Fruit fly (Drosophila melanogaster) S2 (cell line): ENCODE data around the gene gammaCOP.

Source experiments
- CG8478 ChIP-seq: fragments of >200 bp; optimal IDR thresholded peaks from 2 replicates; lab custom pipeline; 2018
- CTCF ChIP-seq, 2 experiments: fragments of >200 bp; optimal IDR thresholded peaks; 2 replicates each; lab custom pipeline; 2018

The gammaCOP gene

dm6 chr3R:31571885-31572292 lies at the start of gene gammaCOP:
Gene gammaCOP (plus strand): TSS chr3R:31572143.
- TF ChIP-seq CTCF (optimal IDR thresholded peaks at IDR 0.05; lab: Kevin White, UChicago), result no peak
- no peak for TF ChIP-seq CG8478 (lab: Kevin White, UChicago)

- TF ChIP-seq CTCF (optimal IDR thresholded peaks at IDR 0.05; lab: Kevin White, UChicago), result no peak
- TF ChIP-seq CG8478 (lab: Kevin White, UChicago), result no peak
Observed at dm6 chr3R:31527875-31528274, 44.1 kb upstream of the gammaCOP start.

- TF ChIP-seq CTCF (optimal IDR thresholded peaks at IDR 0.05; lab: Kevin White, UChicago) (no peak), CG8478 (lab: Kevin White, UChicago) (no peak)
Observed at dm6 chr3R:31541915-31542314, 30.0 kb upstream of the gammaCOP start.

- no peak for TF ChIP-seq CTCF (optimal IDR thresholded peaks at IDR 0.05; lab: Kevin White, UChicago)
- no peak for TF ChIP-seq CG8478 (lab: Kevin White, UChicago)
Observed at dm6 chr3R:31542721-31543120, 29.2 kb upstream of the gammaCOP start, which contains the start of gene nyo. Gene nyo (plus strand): TSS chr3R:31543032.

dm6 chr3R:31548766-31549510 lies 23.0 kb upstream of the gammaCOP start:
- TF ChIP-seq CG8478 (lab: Kevin White, UChicago), result no peak
- no peak for TF ChIP-seq CTCF (optimal IDR thresholded peaks at IDR 0.05; lab: Kevin White, UChicago)

- no peak for TF ChIP-seq CTCF (optimal IDR thresholded peaks at IDR 0.05; lab: Kevin White, UChicago)
- no peak for TF ChIP-seq CG8478 (lab: Kevin White, UChicago)
Observed at dm6 chr3R:31550910-31551309, 21.0 kb upstream of the gammaCOP start.

- TF ChIP-seq CTCF (optimal IDR thresholded peaks at IDR 0.05; lab: Kevin White, UChicago) (no peak), CG8478 (lab: Kevin White, UChicago) (no peak)
Observed at dm6 chr3R:31558720-31559280, 13.1 kb upstream of the gammaCOP start.

dm6 chr3R:31559781-31560180 lies 12.2 kb upstream of the gammaCOP start:
- TF ChIP-seq CG8478 (lab: Kevin White, UChicago), result no peak
- no peak for TF ChIP-seq CTCF (optimal IDR thresholded peaks at IDR 0.05; lab: Kevin White, UChicago)

dm6 chr3R:31564164-31564563 lies 7.8 kb upstream of the gammaCOP start:
- no peak for TF ChIP-seq CTCF (optimal IDR thresholded peaks at IDR 0.05; lab: Kevin White, UChicago)
- no peak for TF ChIP-seq CG8478 (lab: Kevin White, UChicago)

- TF ChIP-seq CTCF (optimal IDR thresholded peaks at IDR 0.05; lab: Kevin White, UChicago) (no peak), CG8478 (lab: Kevin White, UChicago) (no peak)
Observed at dm6 chr3R:31564588-31564987, 7.4 kb upstream of the gammaCOP start.

- TF ChIP-seq CTCF (optimal IDR thresholded peaks at IDR 0.05; lab: Kevin White, UChicago) (no peak), CG8478 (lab: Kevin White, UChicago) (no peak)
Observed at dm6 chr3R:31565738-31566137, 6.2 kb upstream of the gammaCOP start.

dm6 chr3R:31566738-31567137 lies 5.2 kb upstream of the gammaCOP start:
- TF ChIP-seq CTCF (optimal IDR thresholded peaks at IDR 0.05; lab: Kevin White, UChicago), result no peak
- no peak for TF ChIP-seq CG8478 (lab: Kevin White, UChicago)

- TF ChIP-seq CG8478 (lab: Kevin White, UChicago), result no peak
- TF ChIP-seq CTCF (optimal IDR thresholded peaks at IDR 0.05; lab: Kevin White, UChicago), result no peak
Observed at dm6 chr3R:31577351-31577750, 5.4 kb downstream of the gammaCOP start.

- TF ChIP-seq CG8478 (lab: Kevin White, UChicago) (no peak), CTCF (optimal IDR thresholded peaks at IDR 0.05; lab: Kevin White, UChicago) (no peak)
Observed at dm6 chr3R:31580032-31580431, 8.1 kb downstream of the gammaCOP start.

- no peak for TF ChIP-seq CTCF (optimal IDR thresholded peaks at IDR 0.05; lab: Kevin White, UChicago)
- TF ChIP-seq CG8478 (lab: Kevin White, UChicago), result no peak
Observed at dm6 chr3R:31580586-31580994, 8.6 kb downstream of the gammaCOP start, which contains the start of the genes pygo and rod. Gene pygo (minus strand): TSS chr3R:31580699. Gene rod (plus strand): TSS chr3R:31580951.
